Worm (Caenorhabditis elegans) whole organism, L4/young adult: ENCODE measurements around the gene str-161.

Source experiments
- W03F9.2 ChIP-seq: fragments of 150-350 bp; optimal IDR thresholded peaks from 2 replicates; lab custom pipeline; 2014; ENCODE audit warnings: missing biosample characterization, missing genetic modification characterization
- dao-5 ChIP-seq: sonication (generic microtip); optimal IDR thresholded peaks from 2 replicates; lab custom pipeline; 2016; ENCODE audit warnings: missing genotype, missing genetic modification characterization, moderate library complexity, missing compliant biosample characterization
- him-1 ChIP-seq: sonication (generic microtip); optimal IDR thresholded peaks from 2 replicates; lab custom pipeline; 2016; ENCODE audit warnings: missing genotype, missing genetic modification reagents, missing genetic modification characterization, missing compliant biosample characterization

The str-161 gene

ce11 chrIV:4903961-4904360 is at the start of gene str-161:
Gene str-161, minus strand, starts transcription at chrIV:4904061.
- TF ChIP-seq him-1 (no peak), dao-5 (tag; lab: Kevin White, UChicago) (no peak), W03F9.2 (tag; lab: Kevin White, UChicago) (no peak)

DNA sequence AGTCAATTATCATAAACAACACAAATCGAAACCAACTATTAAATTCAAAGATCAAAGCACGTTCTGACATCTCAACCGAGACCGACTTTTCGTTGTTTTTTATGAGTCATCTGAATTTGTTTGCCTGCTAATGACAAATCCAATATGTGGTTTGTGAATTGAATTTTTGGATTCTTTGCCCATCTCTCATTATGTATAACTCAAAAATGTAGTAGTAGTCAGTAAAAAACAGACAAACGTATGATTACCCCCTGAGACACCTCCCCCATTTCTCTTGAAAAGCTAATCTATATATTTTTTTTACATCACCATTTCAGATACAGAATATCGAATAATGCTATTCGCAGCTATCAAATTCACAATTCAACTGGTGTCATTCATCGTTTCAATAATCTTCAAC is 41.9 kb upstream of the str-161 start, which contains the start of gene str-169:
str-169 (plus strand) TSS at position 301 of the 400 bp plus-strand sequence.
- no peak for TF ChIP-seq dao-5 (tag; lab: Kevin White, UChicago)
- no peak for TF ChIP-seq W03F9.2 (tag; lab: Kevin White, UChicago)

- TF ChIP-seq dao-5 (tag; lab: Kevin White, UChicago) = no peak
- no peak for TF ChIP-seq W03F9.2 (tag; lab: Kevin White, UChicago)
Measured at ce11 chrIV:4941681-4942080, 37.8 kb upstream of the str-161 start, which contains the start of gene Y9C9A.5. Gene Y9C9A.5, plus strand, starts transcription at chrIV:4941981.

DNA sequence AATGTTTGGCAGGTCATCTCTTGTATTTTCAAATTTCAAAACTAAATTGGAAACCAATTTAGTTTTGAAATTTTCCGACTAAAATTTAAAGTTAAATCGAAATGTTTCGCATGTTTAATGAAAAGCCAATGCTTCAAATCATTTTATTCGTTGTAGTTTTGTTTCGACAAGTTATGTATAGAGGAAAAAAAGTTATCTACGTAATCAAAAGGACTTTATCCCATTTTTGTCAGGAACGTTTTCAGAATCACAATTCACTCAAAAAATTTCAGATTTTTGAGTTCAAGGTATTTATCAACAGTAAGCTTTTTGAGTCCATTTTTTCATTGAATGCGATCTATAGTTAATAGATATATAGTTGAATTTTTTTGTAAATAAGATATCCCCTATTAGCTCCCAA is 34.8 kb upstream of the str-161 start, which contains the start of gene str-168:
str-168 (plus strand) TSS at position 301 of the 400 bp plus-strand sequence.
- TF ChIP-seq dao-5 (tag; lab: Kevin White, UChicago) = no peak
- TF ChIP-seq W03F9.2 (tag; lab: Kevin White, UChicago) = no peak
- no peak for TF ChIP-seq him-1

- TF ChIP-seq dao-5 (tag; lab: Kevin White, UChicago) (no peak), W03F9.2 (tag; lab: Kevin White, UChicago) (no peak), him-1 (no peak)
Measured at ce11 chrIV:4937647-4938046, 33.8 kb upstream of the str-161 start, which contains the start of gene fbxa-86. Gene fbxa-86, minus strand, starts transcription at chrIV:4938013.

- TF ChIP-seq W03F9.2 (tag; lab: Kevin White, UChicago) = no peak
- no peak for TF ChIP-seq dao-5 (tag; lab: Kevin White, UChicago)
- TF ChIP-seq him-1 = no peak
Measured at ce11 chrIV:4934103-4934502, 30.2 kb upstream of the str-161 start, which contains the start of gene str-153. Gene str-153, plus strand, starts transcription at chrIV:4934403.

ce11 chrIV:4930754-4931322 is 27.0 kb upstream of the str-161 start:
- no peak for TF ChIP-seq dao-5 (tag; lab: Kevin White, UChicago)
- no peak for TF ChIP-seq W03F9.2 (tag; lab: Kevin White, UChicago)
- no peak for TF ChIP-seq him-1

ce11 chrIV:4930045-4930444 is 26.2 kb upstream of the str-161 start, which contains the start of gene Y9C9A.8:
Gene Y9C9A.8, plus strand, starts transcription at chrIV:4930345.
- no peak for TF ChIP-seq him-1
- TF ChIP-seq W03F9.2 (tag; lab: Kevin White, UChicago) = no peak
- no peak for TF ChIP-seq dao-5 (tag; lab: Kevin White, UChicago)

- TF ChIP-seq W03F9.2 (tag; lab: Kevin White, UChicago) (no peak), him-1 (no peak), dao-5 (tag; lab: Kevin White, UChicago) (no peak)
Measured at ce11 chrIV:4917774-4918173, 13.9 kb upstream of the str-161 start, which contains the start of gene str-158. Gene str-158, plus strand, starts transcription at chrIV:4918074.

DNA sequence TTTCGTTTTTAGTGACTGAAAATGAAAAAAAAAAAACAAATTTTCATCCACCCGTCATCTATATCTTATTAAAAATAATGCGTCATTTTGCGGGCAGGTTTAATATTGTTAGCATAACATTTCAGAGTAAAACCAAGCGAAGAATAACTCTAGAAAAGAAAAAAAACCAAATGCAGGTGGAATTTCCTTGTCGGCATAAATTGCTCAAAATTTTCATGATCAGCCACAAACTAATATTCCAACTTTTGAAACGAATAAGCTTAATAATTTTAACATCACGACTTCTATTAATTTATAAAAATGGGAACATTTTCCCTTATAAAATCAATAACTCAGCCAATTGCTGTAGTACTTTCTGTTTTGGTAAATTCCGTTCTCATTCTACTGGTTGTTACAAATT is 11.8 kb upstream of the str-161 start, which contains the start of gene str-155:
str-155 (plus strand) TSS at position 301 of the 400 bp plus-strand sequence.
- TF ChIP-seq dao-5 (tag; lab: Kevin White, UChicago) (no peak), W03F9.2 (tag; lab: Kevin White, UChicago) (no peak), him-1 (no peak)

DNA sequence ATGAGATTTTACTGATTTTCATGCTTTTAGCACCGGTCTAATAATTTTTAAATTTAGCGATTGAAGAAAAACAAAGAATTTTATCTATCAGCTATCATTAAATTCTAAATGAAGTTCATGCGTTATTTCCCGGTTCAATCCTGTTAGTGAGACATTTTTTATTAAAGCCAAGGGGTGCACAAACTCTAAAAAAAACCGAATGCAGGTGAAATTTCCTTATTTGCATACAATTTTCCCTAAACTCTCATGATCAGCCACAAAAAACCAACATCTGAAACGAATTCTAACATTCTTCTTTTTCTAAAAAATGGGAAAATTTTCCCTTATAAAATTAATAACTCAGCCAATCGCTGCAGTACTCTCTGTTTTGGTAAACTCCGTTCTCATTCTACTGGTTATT is 9.2 kb upstream of the str-161 start, which contains the start of gene str-156:
str-156 (plus strand) TSS at position 301 of the 400 bp plus-strand sequence.
- TF ChIP-seq him-1 (no peak), W03F9.2 (tag; lab: Kevin White, UChicago) (no peak), dao-5 (tag; lab: Kevin White, UChicago) (no peak)

DNA sequence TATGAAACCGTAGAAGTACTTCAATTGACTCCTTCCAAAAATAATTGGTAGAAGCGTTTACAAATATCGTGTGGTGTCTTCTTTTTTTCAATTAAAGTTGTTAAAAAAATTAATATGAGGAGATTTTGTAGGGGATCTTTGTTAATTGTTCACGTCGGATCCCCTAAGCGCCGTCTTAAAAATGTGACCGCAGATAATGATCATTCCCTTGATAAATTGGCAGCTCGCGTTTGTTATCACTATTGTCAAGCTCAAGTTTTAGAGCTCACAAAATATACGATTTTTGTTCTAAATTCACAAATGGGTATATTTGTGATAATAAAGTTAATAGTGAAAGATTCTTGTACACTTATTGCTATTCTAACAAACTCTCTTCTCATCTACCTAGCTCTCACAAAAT is 5.2 kb upstream of the str-161 start, which contains the start of gene str-159:
str-159 (plus strand) TSS at position 301 of the 400 bp plus-strand sequence.
- TF ChIP-seq W03F9.2 (tag; lab: Kevin White, UChicago) = no peak
- TF ChIP-seq him-1 = no peak
- no peak for TF ChIP-seq dao-5 (tag; lab: Kevin White, UChicago)

DNA sequence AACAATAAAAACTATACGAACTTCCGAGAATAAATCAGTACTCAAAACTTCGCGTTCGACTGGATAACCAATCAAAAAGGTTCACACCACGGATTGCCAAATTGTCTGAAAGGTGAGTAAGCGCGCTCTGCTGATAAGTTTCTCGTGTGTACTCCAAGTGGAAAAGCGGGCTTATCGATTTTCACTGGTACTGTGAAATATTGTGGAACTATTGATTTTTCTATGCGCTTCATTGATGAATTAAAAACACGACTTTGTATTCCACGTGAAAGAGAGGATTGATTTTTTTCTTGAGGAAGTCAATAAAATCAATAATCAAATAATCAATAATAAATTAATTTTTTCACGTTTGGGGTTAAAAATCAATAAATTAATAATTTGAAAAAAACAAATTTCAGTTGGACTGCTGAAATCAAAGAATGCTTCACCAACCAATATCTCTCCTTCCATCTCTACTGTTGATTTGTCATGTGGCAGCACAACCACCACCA is 1.8 kb upstream of the str-161 start, which contains the start of gene T08B6.4:
T08B6.4 (plus strand) TSS at position 51 of the 491 bp plus-strand sequence.
- TF ChIP-seq dao-5 (tag; lab: Kevin White, UChicago) (no peak), W03F9.2 (tag; lab: Kevin White, UChicago) (no peak), him-1 (no peak)

DNA sequence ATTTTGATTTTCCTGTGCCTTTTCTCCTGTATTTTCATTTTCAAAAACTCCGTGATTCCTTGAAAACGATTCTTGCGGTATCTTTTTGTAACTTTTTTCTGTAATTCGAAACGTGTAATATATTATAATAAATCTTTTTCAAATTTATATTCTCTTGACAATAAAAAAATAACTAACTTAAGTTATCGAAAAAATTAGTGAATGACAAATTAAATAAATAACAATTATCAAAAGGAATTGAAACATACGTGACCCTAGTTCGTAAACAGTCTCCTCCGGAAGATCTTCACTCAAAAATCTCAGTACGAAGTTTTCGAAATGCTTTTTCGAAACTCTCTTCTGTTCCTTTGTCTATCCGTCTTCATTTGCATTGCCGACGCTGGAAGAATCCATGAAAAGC is 13.3 kb downstream of the str-161 start, which contains the start of gene T08B6.9:
T08B6.9 (plus strand) TSS at position 301 of the 400 bp plus-strand sequence.
- TF ChIP-seq him-1 (no peak), dao-5 (tag; lab: Kevin White, UChicago) (no peak), W03F9.2 (tag; lab: Kevin White, UChicago) (no peak)
